Worm (Caenorhabditis elegans) whole organism, late embryonic: ENCODE data around the gene mpst-2.

Source experiments
- ama-1 ChIP-seq: fragments of 150-350 bp; optimal IDR thresholded peaks from 2 replicates; lab custom pipeline; 2014
- ceh-24 ChIP-seq: sonication (generic microtip); optimal IDR thresholded peaks from 2 replicates; lab custom pipeline; 2016; ENCODE audit warnings: mild to moderate bottlenecking, missing genetic modification characterization, missing compliant biosample characterization
- ceh-30 ChIP-seq: fragments of 150-350 bp; optimal IDR thresholded peaks from 2 replicates; lab custom pipeline; 2014; ENCODE audit warnings: missing biosample characterization, missing genetic modification characterization
- ceh-34 ChIP-seq: sonication (generic microtip); optimal IDR thresholded peaks from 2 replicates; lab custom pipeline; 2016; ENCODE audit warnings: mild to moderate bottlenecking, missing genetic modification characterization, missing compliant biosample characterization
- ceh-48 ChIP-seq: sonication (generic microtip); optimal IDR thresholded peaks from 2 replicates; lab custom pipeline; 2016; ENCODE audit warnings: missing genetic modification characterization, inconsistent platforms, missing compliant biosample characterization
- dmd-4 ChIP-seq: sonication (generic microtip); optimal IDR thresholded peaks from 2 replicates; lab custom pipeline; 2016; ENCODE audit warnings: borderline replicate concordance, missing genetic modification characterization, missing compliant biosample characterization
- fkh-10 ChIP-seq: fragments of 150-350 bp; optimal IDR thresholded peaks from 2 replicates; lab custom pipeline; 2014; ENCODE audit warnings: missing biosample characterization, missing genetic modification reagents, missing genetic modification characterization
- lin-11 ChIP-seq: fragments of 200-800 bp; sonication (Bioruptor generic); optimal IDR thresholded peaks from 2 replicates; lab custom pipeline; 2018; ENCODE audit warnings: mild to moderate bottlenecking, missing genetic modification characterization, missing compliant biosample characterization
- madf-2 ChIP-seq: sonication (generic microtip); optimal IDR thresholded peaks from 2 replicates; lab custom pipeline; 2017; ENCODE audit warnings: missing genetic modification characterization, missing compliant biosample characterization
- nfya-1 ChIP-seq: sonication (generic microtip); optimal IDR thresholded peaks from 2 replicates; lab custom pipeline; 2017; ENCODE audit warnings: missing genetic modification characterization, mild to moderate bottlenecking, missing compliant biosample characterization, antibody characterized with exemption, moderate library complexity
- pha-2 ChIP-seq: sonication (generic microtip); optimal IDR thresholded peaks from 2 replicates; lab custom pipeline; 2017; ENCODE audit warnings: mild to moderate bottlenecking, missing genetic modification characterization, missing compliant biosample characterization
- pqm-1 ChIP-seq: sonication (generic microtip); optimal IDR thresholded peaks from 2 replicates; lab custom pipeline; 2016; ENCODE audit warnings: missing genetic modification characterization, missing compliant biosample characterization
- rnt-1 ChIP-seq: sonication (generic microtip); optimal IDR thresholded peaks from 2 replicates; lab custom pipeline; 2016; ENCODE audit warnings: missing genetic modification characterization, missing compliant biosample characterization
- sox-2 ChIP-seq: fragments of 200-800 bp; sonication (Bioruptor generic); IDR thresholded peaks from 2 replicates; pipeline ENCODE4 v1.3.6; 2022; ENCODE audit warnings: missing genetic modification reagents, missing genetic modification characterization, missing compliant biosample characterization
- syd-9 ChIP-seq: sonication (generic microtip); optimal IDR thresholded peaks from 2 replicates; lab custom pipeline; 2016; ENCODE audit warnings: mild to moderate bottlenecking, missing genetic modification characterization, moderate library complexity, missing compliant biosample characterization
- tbx-2 ChIP-seq: sonication (generic microtip); optimal IDR thresholded peaks from 2 replicates; lab custom pipeline; 2016; ENCODE audit warnings: missing genetic modification characterization, missing compliant biosample characterization

Gene mpst-2

DNA sequence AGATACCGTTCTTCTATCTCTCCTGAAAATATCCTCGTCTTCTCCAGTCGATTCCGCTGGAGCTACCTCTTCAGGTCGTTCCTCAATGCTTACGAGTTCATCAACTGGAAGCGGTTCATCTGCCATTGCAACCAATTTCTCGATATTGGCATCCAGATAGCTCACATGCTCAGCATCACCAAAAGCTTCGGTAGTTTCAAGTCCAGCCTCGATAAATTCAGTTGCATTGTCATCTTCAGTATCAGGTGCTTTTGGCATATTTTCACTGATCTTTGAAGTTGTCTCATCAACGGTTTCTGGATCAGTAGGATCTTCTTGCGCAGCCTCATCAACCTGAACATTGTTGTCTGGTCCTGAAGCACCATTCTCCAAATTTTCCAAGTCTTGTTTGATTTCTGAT lies 51.6 kb downstream of the mpst-2 start:
- no peak for TF ChIP-seq ceh-24 (tag; lab: Kevin White, UChicago)
- TF ChIP-seq pqm-1, result no peak
- no peak for TF ChIP-seq dmd-4 (tag; lab: Kevin White, UChicago)
- TF ChIP-seq ceh-48 (tag; lab: Kevin White, UChicago), result no peak
- no peak for TF ChIP-seq nfya-1
- TF ChIP-seq fkh-10 (GFP tag; lab: Kevin White, UChicago), result no peak
- TF ChIP-seq rnt-1, result no peak
- TF ChIP-seq syd-9 (tag; lab: Kevin White, UChicago), result no peak
- TF ChIP-seq tbx-2 (tag; lab: Kevin White, UChicago), result no peak
- no peak for TF ChIP-seq sox-2
- TF ChIP-seq madf-2 (tag; lab: Kevin White, UChicago), result no peak
- no peak for TF ChIP-seq ceh-30 (tag; lab: Kevin White, UChicago)
- TF ChIP-seq ceh-34 (tag; lab: Kevin White, UChicago), result no peak
- no peak for TF ChIP-seq ama-1 (lab: Kevin White, UChicago)
- no peak for TF ChIP-seq lin-11 (tag; lab: Kevin White, UChicago)
- no peak for TF ChIP-seq pha-2 (tag; lab: Kevin White, UChicago)
